Fruit fly (Drosophila melanogaster) whole organism, wandering third instar larva: ENCODE measurements around the gene HemK2.

Experiments
- Abd-B ChIP-seq: fragments of >200 bp; optimal IDR thresholded peaks from 2 replicates; lab custom pipeline; 2017; ENCODE audit warnings: missing biosample characterization, missing genetic modification characterization
- CrebA ChIP-seq: fragments of 200-800 bp; sonication (Bioruptor generic); optimal IDR thresholded peaks from 2 replicates; lab custom pipeline; 2016; ENCODE audit warnings: missing biosample characterization, mild to moderate bottlenecking, missing genetic modification characterization, borderline replicate concordance
- Dfd ChIP-seq: fragments of >200 bp; optimal IDR thresholded peaks from 2 replicates; lab custom pipeline; 2017; ENCODE audit warnings: missing biosample characterization, missing genetic modification characterization
- Dif ChIP-seq: fragments of 200-275, 200-300 bp; sonication (Bioruptor generic); optimal IDR thresholded peaks from 2 replicates; lab custom pipeline; 2018; ENCODE audit warnings: missing biosample characterization, missing genetic modification characterization; ENCODE audit not compliant: partially characterized antibody
- GATAd ChIP-seq: sonication (Bioruptor generic); optimal IDR thresholded peaks from 2 replicates; lab custom pipeline; 2016; ENCODE audit warnings: missing biosample characterization, missing genetic modification characterization
- Hr78 ChIP-seq: fragments of >200 bp; optimal IDR thresholded peaks from 2 replicates; lab custom pipeline; 2017; ENCODE audit warnings: missing biosample characterization, missing genetic modification characterization
- OdsH ChIP-seq: fragments of 200-800 bp; sonication (Bioruptor generic); optimal IDR thresholded peaks from 2 replicates; lab custom pipeline; 2016; ENCODE audit warnings: missing biosample characterization, mild to moderate bottlenecking, missing genetic modification characterization
- Vsx2 ChIP-seq: fragments of 200-300, 225-300 bp; sonication (Bioruptor generic); optimal IDR thresholded peaks from 2 replicates; lab custom pipeline; 2018; ENCODE audit warnings: missing biosample characterization, missing genetic modification characterization; ENCODE audit not compliant: partially characterized antibody
- br ChIP-seq: fragments of 200-800 bp; sonication (Bioruptor generic); optimal IDR thresholded peaks from 2 replicates; lab custom pipeline; 2016; ENCODE audit warnings: missing biosample characterization, missing genetic modification characterization
- h ChIP-seq: fragments of 200-800 bp; sonication (Bioruptor generic); optimal IDR thresholded peaks from 3 replicates; lab custom pipeline; 2016; ENCODE audit warnings: missing biosample characterization, mild to moderate bottlenecking, missing genetic modification characterization
- psq ChIP-seq: fragments of 200-800 bp; sonication (Bioruptor generic); optimal IDR thresholded peaks from 3 replicates; lab custom pipeline; 2017; ENCODE audit warnings: missing biosample characterization, mild to moderate bottlenecking, missing genetic modification characterization, moderate library complexity
- sv ChIP-seq: fragments of 200-800 bp; sonication (Bioruptor generic); optimal IDR thresholded peaks from 3 replicates; lab custom pipeline; 2016; ENCODE audit warnings: missing biosample characterization, missing genetic modification characterization
- usp ChIP-seq: fragments of >200 bp; optimal IDR thresholded peaks from 2 replicates; lab custom pipeline; 2017; ENCODE audit warnings: missing biosample characterization, missing genetic modification characterization
- woc ChIP-seq: sonication (Bioruptor generic); optimal IDR thresholded peaks from 2 replicates; lab custom pipeline; 2016; ENCODE audit warnings: missing biosample characterization, mild to moderate bottlenecking, missing genetic modification characterization

dm6 chr2L:2797186-2797585, 37.7 kb upstream of the HemK2 start:
- TF ChIP-seq Abd-B (no peak), psq (GFP tag; lab: Kevin White, UChicago) (no peak), Dif (GFP tag; lab: Kevin White, UChicago) (no peak), GATAd (GFP tag; lab: Kevin White, UChicago) (no peak), CrebA (GFP tag; lab: Kevin White, UChicago) (no peak), h (GFP tag; lab: Kevin White, UChicago) (no peak), Vsx2 (no peak), OdsH (GFP tag; lab: Kevin White, UChicago) (no peak), sv (GFP tag; lab: Kevin White, UChicago) (no peak), woc (GFP tag; lab: Kevin White, UChicago) (no peak), Hr78 (GFP tag; lab: Kevin White, UChicago) (no peak), br (no peak), Dfd (no peak), usp (GFP tag; lab: Kevin White, UChicago) (no peak)
